Fruit fly (Drosophila melanogaster) whole organism: ENCODE data around the gene tfc.

Source experiments
- CG8478 ChIP-seq: fragments of >200 bp; optimal IDR thresholded peaks from 2 replicates; lab custom pipeline; 2018; ENCODE audit warnings: inconsistent platforms
- Dll ChIP-seq: fragments of >200 bp; optimal IDR thresholded peaks from 2 replicates; lab custom pipeline; 2017
- EcR ChIP-seq, 2 experiments: fragments of >200 bp; optimal IDR thresholded peaks; 2 replicates each; lab custom pipeline; 2017; ENCODE audit warnings: missing biosample characterization in 2 of 2, missing genetic modification characterization in 2 of 2, missing genetic modification reagents in 2 of 2
- pan ChIP-seq: fragments of >200 bp; optimal IDR thresholded peaks from 2 replicates; lab custom pipeline; 2017
- psq ChIP-seq: fragments of >200 bp; optimal IDR thresholded peaks from 2 replicates; lab custom pipeline; 2017
- usp ChIP-seq: fragments of >200 bp; optimal IDR thresholded peaks from 2 replicates; lab custom pipeline; 2017; ENCODE audit warnings: missing biosample characterization, missing genetic modification characterization, mixed read lengths

tfc gene

DNA sequence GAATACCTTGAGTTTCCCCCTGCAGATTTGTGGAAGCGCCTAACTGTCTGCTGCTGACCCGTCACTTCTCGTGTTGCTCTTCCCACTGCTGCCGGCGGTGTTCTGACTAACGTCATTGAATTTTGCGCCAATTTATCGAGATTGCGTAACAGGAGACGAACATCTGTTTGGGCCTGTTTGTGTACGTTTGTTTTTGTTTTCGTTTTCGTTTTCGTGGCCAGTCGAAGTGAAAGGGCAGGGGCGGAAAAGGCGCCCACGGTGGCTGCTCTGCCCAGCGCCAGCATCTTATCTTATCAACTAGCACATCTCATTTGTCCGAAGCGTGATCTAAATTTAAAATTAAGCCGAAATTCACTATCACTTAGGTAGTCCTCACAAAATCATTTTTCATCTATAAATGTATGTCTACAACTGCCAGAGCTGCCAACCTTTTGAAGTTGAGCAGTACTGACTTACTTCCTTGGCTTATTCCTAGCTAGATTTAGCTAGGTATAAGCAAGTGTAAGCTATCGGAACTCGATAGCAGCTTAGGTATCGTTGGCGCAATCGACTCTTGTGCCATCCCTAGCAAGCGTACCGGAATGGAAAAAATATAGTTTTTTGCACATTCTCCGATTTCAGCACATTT lies 50.9 kb downstream of the tfc start, which contains the start of the genes Ctr9 and Nt5a:
TSS of gene Ctr9 (plus strand) at position 220 of the 628 bp plus-strand sequence.
TSS of gene Nt5a (minus strand) at position 414 of the 628 bp plus-strand sequence.
- TF ChIP-seq usp (GFP tag; lab: Kevin White, UChicago): no peak
- TF ChIP-seq Dll (lab: Kevin White, UChicago): no peak
- TF ChIP-seq psq (lab: Kevin White, UChicago): no peak
- no peak for TF ChIP-seq EcR (GFP tag; optimal IDR thresholded peaks at IDR 0.05; lab: Kevin White, UChicago)
- no peak for TF ChIP-seq CG8478
- no peak for TF ChIP-seq pan (lab: Kevin White, UChicago)

DNA sequence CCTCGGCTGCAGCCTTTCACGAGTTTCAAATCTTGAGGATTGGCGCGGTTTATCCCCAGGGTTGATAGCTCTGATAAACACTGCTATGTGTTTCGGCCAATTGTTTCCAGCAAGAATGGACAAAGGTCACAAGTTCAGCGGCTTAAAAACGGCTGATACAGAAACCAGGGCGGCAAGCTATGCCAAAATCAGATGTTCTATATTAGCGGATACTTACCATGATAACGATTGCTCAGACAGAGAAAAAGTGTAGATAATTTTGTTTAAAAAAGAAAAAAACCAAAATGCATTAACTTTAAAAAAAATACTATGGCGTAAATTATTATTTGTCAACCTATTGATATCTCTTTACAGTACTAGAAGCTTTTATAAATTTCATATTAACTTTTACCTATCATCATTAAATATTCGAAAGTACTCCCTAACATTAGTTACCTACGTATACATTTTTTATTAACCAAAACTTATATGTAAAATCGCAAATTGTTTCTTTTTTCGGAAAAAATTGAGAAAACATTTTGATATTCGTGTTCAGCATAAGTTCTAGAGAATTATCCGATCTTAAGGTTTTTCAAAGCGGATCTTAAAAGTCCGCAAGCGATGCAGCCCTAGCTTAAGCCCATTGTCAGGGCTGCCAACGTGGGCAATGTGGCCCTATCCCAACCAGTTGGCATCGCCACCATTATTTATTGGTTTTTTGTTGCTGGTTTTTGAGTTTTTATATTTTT lies 57.0 kb downstream of the tfc start, which contains the start of the genes sturkopf and Herc4:
TSS of gene sturkopf (minus strand) at position 339 of the 728 bp plus-strand sequence.
TSS of gene Herc4 (plus strand) at position 658 of the 728 bp plus-strand sequence.
- TF ChIP-seq usp (GFP tag; lab: Kevin White, UChicago) (no peak), CG8478 (no peak), pan (lab: Kevin White, UChicago) (no peak), EcR (GFP tag; optimal IDR thresholded peaks at IDR 0.05; lab: Kevin White, UChicago) (no peak), psq (lab: Kevin White, UChicago) (no peak), Dll (lab: Kevin White, UChicago) (no peak)

- no peak for TF ChIP-seq CG8478
- TF ChIP-seq psq (lab: Kevin White, UChicago): no peak
- TF ChIP-seq Dll (lab: Kevin White, UChicago): no peak
- no peak for TF ChIP-seq usp (GFP tag; lab: Kevin White, UChicago)
- no peak for TF ChIP-seq EcR (GFP tag; optimal IDR thresholded peaks at IDR 0.05; lab: Kevin White, UChicago)
- TF ChIP-seq pan (lab: Kevin White, UChicago): no peak
These were observed 62.0 kb downstream of the tfc start, which contains the start of gene Myo61F for dm6 chr3L:1318241-1318640. Gene Myo61F (plus strand): TSS chr3L:1318480.

dm6 chr3L:1319097-1319725 lies 63.0 kb downstream of the tfc start:
- no peak for TF ChIP-seq CG8478
- TF ChIP-seq Dll (lab: Kevin White, UChicago): no peak
- no peak for TF ChIP-seq EcR (GFP tag; optimal IDR thresholded peaks at IDR 0.05; lab: Kevin White, UChicago)
- no peak for TF ChIP-seq pan (lab: Kevin White, UChicago)
- TF ChIP-seq psq (lab: Kevin White, UChicago): no peak
- no peak for TF ChIP-seq usp (GFP tag; lab: Kevin White, UChicago)

DNA sequence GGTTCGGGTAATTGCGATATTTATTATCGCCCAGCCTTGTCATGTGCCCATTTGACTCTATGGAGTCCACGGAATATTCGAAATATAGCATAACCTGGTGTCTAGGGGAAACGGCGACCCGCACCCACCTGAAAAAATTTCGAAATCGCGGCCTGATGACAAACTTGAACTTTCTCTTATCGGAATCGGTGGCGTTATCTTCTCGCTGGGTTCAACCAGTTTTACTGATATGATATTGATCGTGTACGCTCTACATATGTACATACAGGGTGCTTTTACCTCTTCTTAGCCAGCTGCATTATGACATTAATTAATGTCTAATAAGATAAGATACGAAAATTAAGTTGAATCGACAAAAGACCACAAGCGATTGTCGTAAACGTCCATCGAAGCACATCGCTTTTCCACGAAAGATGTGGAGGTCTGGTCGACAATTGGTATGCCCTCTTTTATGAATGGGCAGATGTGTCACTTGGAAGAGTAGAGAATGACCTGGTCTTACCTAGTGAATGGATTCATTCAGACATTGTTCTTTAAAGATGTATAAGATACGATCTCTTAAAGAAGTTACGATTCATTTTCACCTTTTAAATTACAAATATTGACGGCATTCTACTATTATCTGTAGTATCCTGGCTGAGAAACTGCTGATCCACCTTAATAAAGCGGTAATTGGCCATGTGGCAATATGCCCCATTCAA lies 64.1 kb downstream of the tfc start:
- no peak for TF ChIP-seq usp (GFP tag; lab: Kevin White, UChicago)
- TF ChIP-seq psq (lab: Kevin White, UChicago): no peak
- no peak for TF ChIP-seq pan (lab: Kevin White, UChicago)
- no peak for TF ChIP-seq CG8478
- no peak for TF ChIP-seq Dll (lab: Kevin White, UChicago)
- TF ChIP-seq EcR (GFP tag; optimal IDR thresholded peaks at IDR 0.05; lab: Kevin White, UChicago): no peak

DNA sequence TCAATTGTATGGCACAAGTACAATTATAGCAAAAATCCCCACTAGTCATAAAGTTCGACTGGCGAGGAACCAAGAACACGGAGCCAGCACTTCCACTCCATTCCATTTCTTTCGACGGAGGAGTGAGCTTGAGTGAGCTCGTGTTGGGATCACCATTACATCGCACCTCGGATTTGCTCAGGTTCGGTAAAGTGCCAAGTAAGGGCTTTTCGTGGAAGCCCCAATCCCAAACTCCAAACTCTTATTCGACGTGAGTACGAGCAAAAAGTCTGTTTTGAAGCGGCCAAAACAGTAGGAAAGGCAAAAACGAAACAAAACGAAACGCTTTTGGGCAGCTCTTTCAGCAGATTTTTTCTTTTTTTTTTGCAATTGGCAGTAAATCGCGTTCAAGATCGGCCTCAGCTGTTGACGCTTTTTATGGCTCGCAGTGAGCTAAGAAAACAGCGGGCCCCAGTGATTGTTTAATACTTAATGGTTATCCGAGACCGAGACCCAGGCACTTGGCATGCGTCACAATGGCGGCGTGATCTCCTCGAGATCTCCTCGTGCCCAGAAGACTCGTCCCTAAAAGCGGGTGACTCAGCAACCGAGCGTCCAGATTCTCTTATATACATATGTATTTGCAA lies 64.8 kb downstream of the tfc start:
- TF ChIP-seq psq (lab: Kevin White, UChicago) (no peak), EcR (GFP tag; optimal IDR thresholded peaks at IDR 0.05; lab: Kevin White, UChicago) (no peak), Dll (lab: Kevin White, UChicago) (no peak), CG8478 (no peak), usp (GFP tag; lab: Kevin White, UChicago) (no peak), pan (lab: Kevin White, UChicago) (no peak)

- TF ChIP-seq CG8478 (no peak), psq (lab: Kevin White, UChicago) (no peak), EcR (GFP tag; optimal IDR thresholded peaks at IDR 0.05; lab: Kevin White, UChicago) (no peak), usp (GFP tag; lab: Kevin White, UChicago) (no peak), pan (lab: Kevin White, UChicago) (no peak), Dll (lab: Kevin White, UChicago) (no peak)
These were observed 65.9 kb downstream of the tfc start for dm6 chr3L:1322159-1322558.

DNA sequence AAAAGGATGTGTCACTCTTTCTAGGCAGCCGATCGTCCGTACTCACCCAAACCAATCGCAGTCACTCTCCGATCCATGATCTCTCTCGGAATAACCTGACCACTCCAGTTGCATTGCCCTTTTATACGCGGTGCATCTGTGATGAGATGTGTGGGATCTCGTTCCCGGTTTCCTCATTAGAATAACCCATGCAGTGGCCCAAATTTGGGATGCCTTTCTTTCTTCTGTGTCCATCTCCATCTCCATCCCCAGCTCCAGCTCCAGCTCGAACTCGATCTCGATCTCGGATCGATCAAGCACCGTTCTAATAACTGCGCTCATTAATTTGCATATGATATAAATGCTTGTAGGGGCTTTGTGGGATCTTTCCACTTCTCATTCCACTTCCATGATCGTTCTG lies 66.5 kb downstream of the tfc start, which contains the start of gene CG9184:
TSS of gene CG9184 (minus strand) at position 101 of the 400 bp plus-strand sequence.
- TF ChIP-seq usp (GFP tag; lab: Kevin White, UChicago) (no peak), EcR (GFP tag; optimal IDR thresholded peaks at IDR 0.05; lab: Kevin White, UChicago) (no peak), psq (lab: Kevin White, UChicago) (no peak), CG8478 (no peak)

- TF ChIP-seq CG8478 (no peak), psq (lab: Kevin White, UChicago) (no peak), EcR (GFP tag; optimal IDR thresholded peaks at IDR 0.05; lab: Kevin White, UChicago) (no peak)
These were observed 66.9 kb downstream of the tfc start for dm6 chr3L:1323136-1323535.
